Worm (Caenorhabditis elegans): ENCODE data around the gene frpr-10.

Gene frpr-10

ce11 chrIV:7961889-7962342, 4.3 kb downstream of the frpr-10 start (continued):
- TF ChIP-seq arid-1 (GFP tag; conservative IDR thresholded peaks at IDR 0.05) (peak; percentile 52; the same call in 1 of the 2 replicates), lin-29 (GFP tag; IDR thresholded peaks at IDR 0.05) (no peak), dve-1 (tag; optimal IDR thresholded peaks at IDR 0.05; ENCODE audit: insufficient read depth) (no peak), nhr-11 (tag; optimal IDR thresholded peaks at IDR 0.05) (no peak), ctbp-1 (GFP tag; IDR thresholded peaks at IDR 0.05) (peak; percentile 28; the same call in 1 of the 2 replicates), zip-11 (GFP tag; IDR thresholded peaks at IDR 0.05) (no peak), tag-97 (GFP tag; IDR thresholded peaks at IDR 0.05) (no peak), skn-1 (tag; optimal IDR thresholded peaks at IDR 0.05) (no peak), zip-2 (tag; optimal IDR thresholded peaks at IDR 0.05) (no peak), unc-62 (GFP tag; optimal IDR thresholded peaks at IDR 0.05 in 1 of 2) (no peak), unc-62 (tag; optimal IDR thresholded peaks at IDR 0.05) (no peak), ceh-62 (tag; optimal IDR thresholded peaks at IDR 0.05) (no peak), Y48G9A.11 (GFP tag; IDR thresholded peaks at IDR 0.05) (0 out of 2 replicates have a peak, but pooled peaks have one; percentile 48), ZK546.5 (tag; optimal IDR thresholded peaks at IDR 0.05) (no peak), rbr-2 (tag; optimal IDR thresholded peaks at IDR 0.05) (no peak), ama-1 (optimal IDR thresholded peaks at IDR 0.05) (peak; percentile 49), dpl-1 (GFP tag; optimal IDR thresholded peaks at IDR 0.05) (no peak), ceh-28 (tag; optimal IDR thresholded peaks at IDR 0.05) (no peak), dmd-8 (GFP tag; IDR thresholded peaks at IDR 0.05) (0 out of 2 replicates have a peak, but pooled peaks have one; percentile 21), ces-1 (GFP tag; optimal IDR thresholded peaks at IDR 0.05) (no peak), F37D6.2 (tag; optimal IDR thresholded peaks at IDR 0.05) (no peak), mes-2 (tag; optimal IDR thresholded peaks at IDR 0.05; ENCODE audit: poor library complexity, severe bottlenecking) (no peak), tra-1 (GFP tag; IDR thresholded peaks at IDR 0.05) (no peak), snpc-1.2 (GFP tag; IDR thresholded peaks at IDR 0.05) (peak; percentile 75; the same call in 1 of the 2 replicates), lin-38 (GFP tag; IDR thresholded peaks at IDR 0.05) (peak; percentile 75), lin-39 (tag; optimal IDR thresholded peaks at IDR 0.05) (no peak), Y105C5A.15 (GFP tag; IDR thresholded peaks at IDR 0.05) (0 out of 2 replicates have a peak, but pooled peaks have one; percentile 64), mdl-1 (tag; optimal IDR thresholded peaks at IDR 0.05) (no peak), daf-16 (GFP tag; optimal IDR thresholded peaks at IDR 0.05) (no peak), daf-16 (tag; optimal IDR thresholded peaks at IDR 0.05) (no peak), F49E8.2 (tag; optimal IDR thresholded peaks at IDR 0.05; ENCODE audit: borderline replicate concordance) (peak; percentile 94), lsy-2 (tag; optimal IDR thresholded peaks at IDR 0.05) (no peak), mdt-29 (GFP tag; IDR thresholded peaks at IDR 0.05) (no peak), nhr-48 (tag; optimal IDR thresholded peaks at IDR 0.05) (no peak), dmd-9 (GFP tag; IDR thresholded peaks at IDR 0.05) (no peak), fkh-10 (GFP tag; optimal IDR thresholded peaks at IDR 0.05) (no peak), hlh-30 (tag; optimal IDR thresholded peaks at IDR 0.05; ENCODE audit: insufficient read depth) (no peak), gei-8 (GFP tag; optimal IDR thresholded peaks at IDR 0.05) (peak; percentile 6), Y5F2A.4 (GFP tag; optimal IDR thresholded peaks at IDR 0.05) (peak; percentile 26)

ce11 chrIV:7967006-7967405, 9.4 kb downstream of the frpr-10 start, which contains the start of gene F57H12.5:
TSS of gene F57H12.5 (plus strand) at chrIV:7967306.
- TF ChIP-seq ceh-32 (tag; optimal IDR thresholded peaks at IDR 0.05; ENCODE audit: poor library complexity) (no peak), hlh-11 (tag; optimal IDR thresholded peaks at IDR 0.05) (no peak), php-3 (GFP tag; IDR thresholded peaks at IDR 0.05) (no peak), rbr-2 (tag; optimal IDR thresholded peaks at IDR 0.05) (no peak), lin-38 (GFP tag; IDR thresholded peaks at IDR 0.05) (no peak), zag-1 (tag; optimal IDR thresholded peaks at IDR 0.05) (no peak), ctbp-1 (GFP tag; IDR thresholded peaks at IDR 0.05) (no peak), lim-7 (GFP tag; IDR thresholded peaks at IDR 0.05) (no peak), dmd-8 (GFP tag; IDR thresholded peaks at IDR 0.05) (no peak), nhr-111 (GFP tag; optimal IDR thresholded peaks at IDR 0.05) (no peak), dmd-9 (GFP tag; IDR thresholded peaks at IDR 0.05) (no peak), F49E8.2 (tag; optimal IDR thresholded peaks at IDR 0.05; ENCODE audit: borderline replicate concordance) (no peak), lsy-2 (tag; optimal IDR thresholded peaks at IDR 0.05) (no peak), ama-1 (optimal IDR thresholded peaks at IDR 0.05) (no peak)

Measured in whole organism, L4 larva.